Fruit fly (Drosophila melanogaster) whole organism, wandering third instar larva: ENCODE data around the gene CG12974.

ENCODE experiments used
- Abd-B ChIP-seq: fragments of >200 bp; optimal IDR thresholded peaks from 2 replicates; lab custom pipeline; 2017; ENCODE audit warnings: missing biosample characterization, missing genetic modification characterization
- CG32264 ChIP-seq: fragments of 200-800 bp; sonication (Bioruptor generic); optimal IDR thresholded peaks from 2 replicates; lab custom pipeline; 2016; ENCODE audit warnings: missing biosample characterization, missing genetic modification characterization
- CG9705 ChIP-seq: fragments of 200-800 bp; sonication (Bioruptor generic); optimal IDR thresholded peaks from 2 replicates; lab custom pipeline; 2018; ENCODE audit warnings: missing biosample characterization, mild to moderate bottlenecking, missing genetic modification characterization
- CrebA ChIP-seq: fragments of 200-800 bp; sonication (Bioruptor generic); optimal IDR thresholded peaks from 2 replicates; lab custom pipeline; 2016; ENCODE audit warnings: missing biosample characterization, mild to moderate bottlenecking, missing genetic modification characterization, borderline replicate concordance
- Dfd ChIP-seq: fragments of >200 bp; optimal IDR thresholded peaks from 2 replicates; lab custom pipeline; 2017; ENCODE audit warnings: missing biosample characterization, missing genetic modification characterization
- Dif ChIP-seq: fragments of 200-275, 200-300 bp; sonication (Bioruptor generic); optimal IDR thresholded peaks from 2 replicates; lab custom pipeline; 2018; ENCODE audit warnings: missing biosample characterization, missing genetic modification characterization; ENCODE audit not compliant: partially characterized antibody
- GATAd ChIP-seq: sonication (Bioruptor generic); optimal IDR thresholded peaks from 2 replicates; lab custom pipeline; 2016; ENCODE audit warnings: missing biosample characterization, missing genetic modification characterization
- HLH106 ChIP-seq: fragments of 200-800 bp; optimal IDR thresholded peaks from 3 replicates; lab custom pipeline; 2019; ENCODE audit warnings: missing biosample characterization, mild to moderate bottlenecking, missing genetic modification characterization, moderate library complexity
- Hnf4 ChIP-seq: fragments of 200-800 bp; sonication (Bioruptor generic); optimal IDR thresholded peaks from 2 replicates; lab custom pipeline; 2016; ENCODE audit warnings: missing biosample characterization, mild to moderate bottlenecking, missing genetic modification characterization
- Hr78 ChIP-seq: fragments of >200 bp; optimal IDR thresholded peaks from 2 replicates; lab custom pipeline; 2017; ENCODE audit warnings: missing biosample characterization, missing genetic modification characterization
- Hr83 ChIP-seq: fragments of 200-300 bp; sonication (Bioruptor generic); optimal IDR thresholded peaks from 2 replicates; lab custom pipeline; 2016; ENCODE audit warnings: missing biosample characterization, mild to moderate bottlenecking, missing genetic modification characterization, moderate library complexity; ENCODE audit not compliant: poor library complexity, severe bottlenecking
- Jra ChIP-seq: sonication (Bioruptor generic); optimal IDR thresholded peaks from 2 replicates; lab custom pipeline; 2016; ENCODE audit warnings: missing biosample characterization, missing genetic modification characterization
- Mio ChIP-seq: sonication (Bioruptor generic); optimal IDR thresholded peaks from 2 replicates; lab custom pipeline; 2016; ENCODE audit warnings: missing biosample characterization, missing genetic modification characterization
- Myc ChIP-seq: fragments of >200 bp; optimal IDR thresholded peaks from 2 replicates; lab custom pipeline; 2017
- N ChIP-seq: fragments of >200 bp; optimal IDR thresholded peaks from 2 replicates; lab custom pipeline; 2018; ENCODE audit warnings: missing biosample characterization, missing external identifiers, missing genetic modification characterization
- OdsH ChIP-seq: fragments of 200-800 bp; sonication (Bioruptor generic); optimal IDR thresholded peaks from 2 replicates; lab custom pipeline; 2016; ENCODE audit warnings: missing biosample characterization, mild to moderate bottlenecking, missing genetic modification characterization
- Rel ChIP-seq, 2 experiments: fragments of 200-800 bp; sonication (Bioruptor generic) in 1 of 2; optimal IDR thresholded peaks; 2 replicates in 1 of 2; 3 replicates in 1 of 2; lab custom pipeline; 2016 to 2019; ENCODE audit warnings: mild to moderate bottlenecking in 2 of 2, missing biosample characterization in 2 of 2, missing genetic modification characterization in 2 of 2, moderate library complexity in 1 of 2
- Sp1 ChIP-seq: fragments of 200-800 bp; sonication (Bioruptor generic); optimal IDR thresholded peaks from 3 replicates; lab custom pipeline; 2019; ENCODE audit warnings: missing biosample characterization, mild to moderate bottlenecking, missing genetic modification characterization, moderate library complexity
- Vsx2 ChIP-seq: fragments of 200-300, 225-300 bp; sonication (Bioruptor generic); optimal IDR thresholded peaks from 2 replicates; lab custom pipeline; 2018; ENCODE audit warnings: missing biosample characterization, missing genetic modification characterization; ENCODE audit not compliant: partially characterized antibody
- br ChIP-seq: fragments of 200-800 bp; sonication (Bioruptor generic); optimal IDR thresholded peaks from 2 replicates; lab custom pipeline; 2016; ENCODE audit warnings: missing biosample characterization, missing genetic modification characterization
- brk ChIP-seq: fragments of 200-800 bp; sonication (Bioruptor generic); optimal IDR thresholded peaks from 2 replicates; lab custom pipeline; 2016; ENCODE audit warnings: missing biosample characterization, mild to moderate bottlenecking, missing genetic modification characterization
- dl ChIP-seq, 2 experiments: fragments of 175-275, 200-275 bp in 1 of 2; fragments of 200-275 bp in 1 of 2; sonication (Bioruptor generic); optimal IDR thresholded peaks; lab custom pipeline; 2018; ENCODE audit warnings: mild to moderate bottlenecking in 2 of 2, missing biosample characterization in 2 of 2, missing genetic modification characterization in 2 of 2, moderate library complexity in 2 of 2; ENCODE audit not compliant: partially characterized antibody in 2 of 2, insufficient read depth in 1 of 2
- dmrt93B ChIP-seq: fragments of 200-800 bp; sonication (Bioruptor generic); optimal IDR thresholded peaks from 2 replicates; lab custom pipeline; 2018; ENCODE audit warnings: missing biosample characterization, mild to moderate bottlenecking, missing genetic modification characterization
- dsf ChIP-seq: sonication (Bioruptor generic); optimal IDR thresholded peaks from 2 replicates; lab custom pipeline; 2016; ENCODE audit warnings: missing biosample characterization, missing genetic modification characterization, borderline replicate concordance
- ey ChIP-seq: fragments of 200-800 bp; sonication (Bioruptor generic); optimal IDR thresholded peaks from 2 replicates; lab custom pipeline; 2016; ENCODE audit warnings: missing biosample characterization, missing genetic modification characterization
- foxo ChIP-seq, 2 experiments: fragments of 200-800 bp; sonication (Bioruptor generic); optimal IDR thresholded peaks; 2 replicates in 1 of 2; 3 replicates in 1 of 2; lab custom pipeline; 2016 to 2017; ENCODE audit warnings: missing biosample characterization in 2 of 2, missing genetic modification characterization in 2 of 2
- fru ChIP-seq: fragments of 200-800 bp; sonication (Bioruptor generic); optimal IDR thresholded peaks from 3 replicates; lab custom pipeline; 2016; ENCODE audit warnings: missing biosample characterization, mild to moderate bottlenecking, missing genetic modification characterization
- h ChIP-seq: fragments of 200-800 bp; sonication (Bioruptor generic); optimal IDR thresholded peaks from 3 replicates; lab custom pipeline; 2016; ENCODE audit warnings: missing biosample characterization, mild to moderate bottlenecking, missing genetic modification characterization
- jim ChIP-seq: fragments of 175-275, 200-325 bp; sonication (Bioruptor generic); optimal IDR thresholded peaks from 2 replicates; lab custom pipeline; 2016; ENCODE audit warnings: missing biosample characterization, mild to moderate bottlenecking, missing genetic modification characterization
- lola ChIP-seq: fragments of >200 bp; optimal IDR thresholded peaks from 2 replicates; lab custom pipeline; 2017; ENCODE audit warnings: missing biosample characterization, missing genetic modification characterization
- pan ChIP-seq: fragments of >200 bp; optimal IDR thresholded peaks from 2 replicates; lab custom pipeline; 2017
- psq ChIP-seq: fragments of 200-800 bp; sonication (Bioruptor generic); optimal IDR thresholded peaks from 3 replicates; lab custom pipeline; 2017; ENCODE audit warnings: missing biosample characterization, mild to moderate bottlenecking, missing genetic modification characterization, moderate library complexity
- rgr ChIP-seq: fragments of 200-800 bp; sonication (Bioruptor generic); optimal IDR thresholded peaks from 3 replicates; lab custom pipeline; 2016; ENCODE audit warnings: missing biosample characterization, mild to moderate bottlenecking, missing genetic modification characterization
- sage ChIP-seq: fragments of 200-800 bp; sonication (Bioruptor generic); optimal IDR thresholded peaks from 2 replicates; lab custom pipeline; 2016; ENCODE audit warnings: missing biosample characterization, mild to moderate bottlenecking, missing genetic modification characterization
- sv ChIP-seq: fragments of 200-800 bp; sonication (Bioruptor generic); optimal IDR thresholded peaks from 3 replicates; lab custom pipeline; 2016; ENCODE audit warnings: missing biosample characterization, missing genetic modification characterization
- tai ChIP-seq: sonication (Bioruptor generic); optimal IDR thresholded peaks from 2 replicates; lab custom pipeline; 2016; ENCODE audit warnings: missing biosample characterization, missing genetic modification characterization
- usp ChIP-seq: fragments of >200 bp; optimal IDR thresholded peaks from 2 replicates; lab custom pipeline; 2017; ENCODE audit warnings: missing biosample characterization, missing genetic modification characterization
- woc ChIP-seq: sonication (Bioruptor generic); optimal IDR thresholded peaks from 2 replicates; lab custom pipeline; 2016; ENCODE audit warnings: missing biosample characterization, mild to moderate bottlenecking, missing genetic modification characterization

The CG12974 gene

dm6 chr3L:21256062-21257023 lies 29.4 kb downstream of the CG12974 start (continued):
- peak; percentile 11 for TF ChIP-seq br (GFP tag; lab: Kevin White, UChicago)
- TF ChIP-seq N = no peak
- TF ChIP-seq Sp1 (GFP tag; lab: Kevin White, UChicago) = peak; percentile 30
- TF ChIP-seq Mio = no peak

- no peak for TF ChIP-seq CrebA (GFP tag; lab: Kevin White, UChicago)
- no peak for TF ChIP-seq Jra (GFP tag; lab: Kevin White, UChicago)
- TF ChIP-seq HLH106 (tag; lab: Kevin White, UChicago) = peak; percentile 18
- TF ChIP-seq Hr83 (GFP tag; lab: Kevin White, UChicago) = peak; percentile 74
- no peak for TF ChIP-seq Sp1 (GFP tag; lab: Kevin White, UChicago)
- TF ChIP-seq Hr78 (GFP tag; lab: Kevin White, UChicago) = no peak
- no peak for TF ChIP-seq Abd-B (GFP tag; lab: Kevin White, UChicago)
- TF ChIP-seq jim (GFP tag; lab: Kevin White, UChicago) = peak; percentile 37
These were observed 31.2 kb downstream of the CG12974 start for dm6 chr3L:21254524-21254972.

DNA sequence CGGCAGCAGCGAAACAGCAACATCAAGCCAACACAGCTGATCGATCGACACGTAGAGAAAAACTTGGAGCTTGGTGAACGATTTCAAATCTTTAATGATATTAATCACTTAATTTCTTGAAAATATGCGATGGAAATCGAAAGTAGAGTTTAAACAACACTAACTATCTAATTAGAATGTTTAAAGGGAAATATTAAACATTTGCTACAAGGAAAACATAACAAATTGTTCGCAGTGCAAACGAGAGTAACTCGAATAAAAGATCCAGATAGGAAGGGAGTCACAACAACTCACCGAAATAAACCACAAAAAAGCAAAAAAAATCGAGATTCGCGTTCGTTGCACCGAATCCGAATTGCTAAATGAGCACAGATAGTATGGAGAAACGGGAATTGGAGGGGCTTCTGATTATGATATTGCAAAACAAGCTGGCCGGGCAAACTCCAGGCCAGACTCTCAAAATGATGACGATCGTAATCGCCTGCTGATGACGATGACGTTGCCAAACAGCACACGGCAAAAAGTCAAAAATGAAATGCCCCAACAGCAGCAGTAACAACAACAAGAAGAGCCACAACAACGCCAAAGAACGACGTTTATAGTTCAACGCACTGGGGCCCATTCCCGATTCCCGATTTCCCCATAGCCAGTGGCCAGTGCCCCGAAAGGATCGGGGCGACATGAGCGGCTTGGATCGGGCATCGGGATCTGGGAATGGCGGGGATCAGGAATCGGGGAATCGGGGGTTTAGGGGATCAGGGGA lies 31.8 kb downstream of the CG12974 start:
- TF ChIP-seq N (no peak), usp (GFP tag; lab: Kevin White, UChicago) (no peak), OdsH (GFP tag; lab: Kevin White, UChicago) (peak; percentile 99), Sp1 (GFP tag; lab: Kevin White, UChicago) (peak; percentile 99), Hr78 (GFP tag; lab: Kevin White, UChicago) (no peak), h (peak; percentile 99), sage (peak; percentile 98), jim (GFP tag; lab: Kevin White, UChicago) (peak; percentile 87), Vsx2 (GFP tag; lab: Kevin White, UChicago) (no peak), dl (GFP tag; optimal IDR thresholded peaks at IDR 0.05; lab: Kevin White, UChicago; ENCODE audit: insufficient read depth in 1 of 2, partially characterized antibody in 2 of 2) (no peak), Jra (GFP tag; lab: Kevin White, UChicago) (peak; percentile 97), Dfd (GFP tag; lab: Kevin White, UChicago) (peak; percentile 59), fru (peak; percentile 99), dsf (GFP tag; lab: Kevin White, UChicago) (peak; percentile 92), Hr83 (GFP tag; lab: Kevin White, UChicago) (peak; percentile 33), woc (GFP tag; lab: Kevin White, UChicago) (peak; percentile 98), ey (GFP tag; lab: Kevin White, UChicago) (peak; percentile 99), sv (no peak), lola (GFP tag; lab: Kevin White, UChicago) (no peak), psq (GFP tag; lab: Kevin White, UChicago) (peak; percentile 97), CG32264 (peak; percentile 98), br (GFP tag; lab: Kevin White, UChicago) (peak; percentile 99), HLH106 (tag; lab: Kevin White, UChicago) (peak; percentile 99), rgr (GFP tag; lab: Kevin White, UChicago) (peak; percentile 99), brk (GFP tag; lab: Kevin White, UChicago) (peak; percentile 97), CrebA (GFP tag; lab: Kevin White, UChicago) (peak; percentile 95), Mio (peak; percentile 85), GATAd (GFP tag; lab: Kevin White, UChicago) (peak; percentile 94), foxo (GFP tag; optimal IDR thresholded peaks at IDR 0.05; lab: Kevin White, UChicago) (peak; percentile 94 to 99), pan (lab: Kevin White, UChicago) (no peak), Dif (no peak), Hnf4 (GFP tag; lab: Kevin White, UChicago) (peak; percentile 99), CG9705 (GFP tag; lab: Kevin White, UChicago) (peak; percentile 98), Rel (GFP tag; optimal IDR thresholded peaks at IDR 0.05; lab: Kevin White, UChicago) (peak; percentile 96), Rel (tag; optimal IDR thresholded peaks at IDR 0.05; lab: Kevin White, UChicago) (peak; percentile 86), Myc (no peak), dmrt93B (GFP tag; lab: Kevin White, UChicago) (peak; percentile 98), Abd-B (GFP tag; lab: Kevin White, UChicago) (no peak), tai (GFP tag; lab: Kevin White, UChicago) (peak; percentile 97)
